Worm (Caenorhabditis elegans): Measurements from ENCODE around the gene rev-1.

Gene rev-1

DNA sequence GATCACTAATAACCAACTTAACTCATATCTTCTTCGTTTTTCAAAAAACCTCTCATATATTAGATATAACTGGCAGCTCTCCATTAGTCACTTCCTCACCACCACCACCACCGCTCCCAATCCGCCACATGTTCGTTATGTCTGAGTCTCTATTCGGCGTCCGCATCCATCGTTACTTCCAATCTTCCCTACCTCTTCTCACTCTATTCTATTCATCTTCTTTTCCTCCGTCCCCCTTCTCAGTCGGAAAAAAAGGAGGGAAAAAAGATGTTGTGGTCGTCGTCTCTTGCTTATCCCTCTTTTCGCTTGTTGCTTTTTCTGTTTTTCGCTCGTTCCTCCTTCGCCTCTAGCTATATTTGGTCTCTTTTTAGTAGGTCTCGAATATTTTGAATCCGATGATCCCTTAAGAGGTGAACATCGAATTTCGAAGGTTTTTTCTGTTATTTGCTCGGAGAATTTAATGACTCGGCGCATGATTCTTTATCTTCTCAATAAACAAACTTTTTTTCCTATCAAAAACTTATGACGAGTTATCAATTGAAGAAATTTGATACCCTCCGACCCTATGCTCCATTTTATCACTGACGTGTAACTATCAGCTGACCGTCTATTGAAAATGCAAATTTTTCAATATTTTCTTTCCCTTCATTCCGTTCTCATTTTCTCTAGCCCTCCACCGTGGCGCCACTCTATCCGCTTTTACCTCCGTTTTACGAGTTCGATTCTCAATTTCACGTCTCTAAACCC, 8.4 kb upstream of the rev-1 start:
- TF ChIP-seq nhr-23 (tag; optimal IDR thresholded peaks at IDR 0.05), result no peak
- no peak for TF ChIP-seq blmp-1 (tag; optimal IDR thresholded peaks at IDR 0.05; ENCODE audit: insufficient read depth)
- TF ChIP-seq nhr-11 (tag; optimal IDR thresholded peaks at IDR 0.05), result no peak
- no peak for TF ChIP-seq nhr-10 (tag; optimal IDR thresholded peaks at IDR 0.05)
- TF ChIP-seq ama-1 (optimal IDR thresholded peaks at IDR 0.05), result peak; percentile 60
- TF ChIP-seq unc-62 (GFP tag; optimal IDR thresholded peaks at IDR 0.05), result no peak
- no peak for TF ChIP-seq nhr-237 (tag; optimal IDR thresholded peaks at IDR 0.05)
- no peak for TF ChIP-seq unc-39 (tag; optimal IDR thresholded peaks at IDR 0.05)
- TF ChIP-seq mab-5 (tag; optimal IDR thresholded peaks at IDR 0.05), result peak; percentile 64
- peak; percentile 69 for TF ChIP-seq ztf-4 (tag; optimal IDR thresholded peaks at IDR 0.05)
- TF ChIP-seq egl-27 (tag; optimal IDR thresholded peaks at IDR 0.05), result no peak
- TF ChIP-seq mdl-1 (tag; optimal IDR thresholded peaks at IDR 0.05), result no peak
- no peak for TF ChIP-seq alr-1 (tag; optimal IDR thresholded peaks at IDR 0.05)
- TF ChIP-seq nhr-12 (tag; optimal IDR thresholded peaks at IDR 0.05), result no peak
- TF ChIP-seq ZK546.5 (tag; optimal IDR thresholded peaks at IDR 0.05), result no peak
- no peak for TF ChIP-seq ztf-11 (tag; optimal IDR thresholded peaks at IDR 0.05)
- TF ChIP-seq mbf-1 (tag; optimal IDR thresholded peaks at IDR 0.05), result no peak
- TF ChIP-seq lsy-2 (tag; optimal IDR thresholded peaks at IDR 0.05), result peak in 1 of 2 experiments; percentile 54
- TF ChIP-seq Y55F3AM.14 (GFP tag; optimal IDR thresholded peaks at IDR 0.05), result peak; percentile 40
- TF ChIP-seq snpc-4 (tag; optimal IDR thresholded peaks at IDR 0.05), result peak; percentile 22
- peak; percentile 40 for TF ChIP-seq lin-11 (tag; optimal IDR thresholded peaks at IDR 0.05)
- TF ChIP-seq ceh-82 (tag; optimal IDR thresholded peaks at IDR 0.05), result no peak
- peak; percentile 50 for TF ChIP-seq zag-1 (tag; optimal IDR thresholded peaks at IDR 0.05)
- TF ChIP-seq elt-1 (tag; optimal IDR thresholded peaks at IDR 0.05), result no peak
- no peak for TF ChIP-seq skn-1 (tag; optimal IDR thresholded peaks at IDR 0.05)
- no peak for TF ChIP-seq ztf-1 (GFP tag; conservative IDR thresholded peaks at IDR 0.05)
- TF ChIP-seq lin-39 (tag; optimal IDR thresholded peaks at IDR 0.05), result peak; percentile 22
- peak; percentile 2 for TF ChIP-seq nhr-25 (tag; optimal IDR thresholded peaks at IDR 0.05)
- TF ChIP-seq unc-55 (GFP tag; optimal IDR thresholded peaks at IDR 0.05), result peak; percentile 85
- TF ChIP-seq nhr-77 (tag; optimal IDR thresholded peaks at IDR 0.05), result no peak
- TF ChIP-seq sma-9 (GFP tag; optimal IDR thresholded peaks at IDR 0.05), result peak; percentile 29
- no peak for TF ChIP-seq sma-9 (tag; optimal IDR thresholded peaks at IDR 0.05)
- TF ChIP-seq lin-13 (GFP tag; optimal IDR thresholded peaks at IDR 0.05), result peak; percentile 32
- TF ChIP-seq ceh-16 (tag; optimal IDR thresholded peaks at IDR 0.05), result no peak
- TF ChIP-seq sma-3 (GFP tag; optimal IDR thresholded peaks at IDR 0.05), result no peak
- no peak for TF ChIP-seq nhr-6 (tag; optimal IDR thresholded peaks at IDR 0.05)
- TF ChIP-seq nhr-21 (tag; optimal IDR thresholded peaks at IDR 0.05), result no peak
- no peak for TF ChIP-seq aly-2 (tag; optimal IDR thresholded peaks at IDR 0.05)
- no peak for TF ChIP-seq elt-3 (tag; optimal IDR thresholded peaks at IDR 0.05)
- peak; percentile 70 for TF ChIP-seq sem-4 (tag; optimal IDR thresholded peaks at IDR 0.05)
- peak; percentile 67 for TF ChIP-seq crh-2 (tag; optimal IDR thresholded peaks at IDR 0.05)
- TF ChIP-seq dmd-4 (tag; optimal IDR thresholded peaks at IDR 0.05), result no peak
- no peak for TF ChIP-seq peb-1 (tag; optimal IDR thresholded peaks at IDR 0.05)
- TF ChIP-seq nhr-129 (tag; optimal IDR thresholded peaks at IDR 0.05), result peak; percentile 59
- TF ChIP-seq fos-1 (tag; optimal IDR thresholded peaks at IDR 0.05), result peak; percentile 80
- no peak for TF ChIP-seq gmeb-1 (tag; optimal IDR thresholded peaks at IDR 0.05)
- peak; percentile 60 for TF ChIP-seq F13H6.1 (tag; optimal IDR thresholded peaks at IDR 0.05)
- TF ChIP-seq R02D3.7 (tag; optimal IDR thresholded peaks at IDR 0.05), result no peak
- peak; percentile 64 for TF ChIP-seq C34F6.9 (tag; optimal IDR thresholded peaks at IDR 0.05)

All from whole organism, L2 larva.